Worm (Caenorhabditis elegans): ENCODE results near the gene tbc-18.

DNA sequence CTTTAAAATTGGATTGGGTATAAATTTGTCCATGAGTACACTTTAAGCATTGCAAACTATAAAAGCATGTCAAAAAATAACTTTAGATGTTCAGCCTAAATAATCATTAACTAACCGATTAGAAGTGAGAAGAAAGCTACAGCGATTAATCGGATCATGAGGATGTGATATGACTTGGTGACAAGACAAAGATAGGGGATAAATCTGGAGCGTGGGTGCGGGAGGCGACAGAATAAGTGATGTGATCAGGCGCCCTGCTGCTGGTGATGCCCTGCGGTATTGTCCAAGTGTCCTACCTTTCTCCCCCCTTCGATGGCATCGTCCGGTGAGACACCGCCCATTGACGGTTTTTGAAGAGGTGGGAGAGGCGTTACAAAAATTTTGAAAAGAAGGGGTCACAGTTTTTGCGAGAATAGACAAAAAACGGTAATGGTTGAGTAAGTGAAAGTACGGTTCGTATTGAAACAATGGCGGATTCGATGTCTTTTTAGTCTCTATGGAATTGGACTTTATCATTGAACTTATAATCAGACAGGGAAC is 6.4 kb downstream of the tbc-18 start, which contains the start of gene F41D9.2:
- no peak for TF ChIP-seq lin-13 (tag; optimal IDR thresholded peaks at IDR 0.05)
- no peak for TF ChIP-seq M03D4.4 (tag; optimal IDR thresholded peaks at IDR 0.05)
- no peak for TF ChIP-seq nhr-12 (tag; optimal IDR thresholded peaks at IDR 0.05)
- TF ChIP-seq elt-3 (tag; optimal IDR thresholded peaks at IDR 0.05): no peak
- TF ChIP-seq nhr-28 (tag; optimal IDR thresholded peaks at IDR 0.05): no peak
- TF ChIP-seq pha-4 (tag; optimal IDR thresholded peaks at IDR 0.05): no peak
- TF ChIP-seq unc-39 (tag; optimal IDR thresholded peaks at IDR 0.05): no peak
- no peak for TF ChIP-seq mep-1 (tag; optimal IDR thresholded peaks at IDR 0.05)
- no peak for TF ChIP-seq nhr-237 (tag; optimal IDR thresholded peaks at IDR 0.05)
- TF ChIP-seq ztf-11 (tag; optimal IDR thresholded peaks at IDR 0.05): no peak
- no peak for TF ChIP-seq snpc-4 (tag; optimal IDR thresholded peaks at IDR 0.05)
- no peak for TF ChIP-seq mls-2 (tag; optimal IDR thresholded peaks at IDR 0.05)
- no peak for TF ChIP-seq lsy-2 (tag; optimal IDR thresholded peaks at IDR 0.05)
- TF ChIP-seq cnd-1 (tag; optimal IDR thresholded peaks at IDR 0.05): no peak

Measured in whole organism, mixed stage, embryonic.